Fruit fly (Drosophila melanogaster) S2 (cell line): ENCODE measurements around the gene Shal.
A peak's percentile ranks its signal among the peaks of the same experiment; 100 is the strongest.

Experiments
- CG8478 ChIP-seq: fragments of >200 bp; optimal IDR thresholded peaks from 2 replicates; lab custom pipeline; 2018
- CTCF ChIP-seq, 2 experiments: fragments of >200 bp; optimal IDR thresholded peaks; 2 replicates each; lab custom pipeline; 2018

The Shal gene

DNA sequence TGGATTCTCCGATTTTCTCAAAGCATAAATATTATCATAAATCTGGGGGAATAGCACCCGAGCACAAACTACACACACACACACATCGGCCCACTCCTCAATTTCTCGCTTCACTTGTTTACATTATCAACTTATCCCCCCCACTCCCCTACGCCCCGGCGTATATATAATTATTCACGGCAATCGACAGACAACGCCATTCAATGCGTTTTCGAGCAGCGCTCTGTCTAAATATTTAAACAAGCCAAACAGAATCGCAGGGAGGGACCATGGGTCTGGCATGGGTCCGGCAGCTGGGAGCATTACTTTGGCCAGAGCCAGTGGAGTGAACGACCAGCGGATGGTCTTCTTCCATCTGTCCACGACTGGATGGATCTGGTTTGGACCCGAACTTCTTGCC is 8.7 kb downstream of the Shal start:
- TF ChIP-seq CTCF (optimal IDR thresholded peaks at IDR 0.05; lab: Kevin White, UChicago) (no peak), CG8478 (lab: Kevin White, UChicago) (no peak)

DNA sequence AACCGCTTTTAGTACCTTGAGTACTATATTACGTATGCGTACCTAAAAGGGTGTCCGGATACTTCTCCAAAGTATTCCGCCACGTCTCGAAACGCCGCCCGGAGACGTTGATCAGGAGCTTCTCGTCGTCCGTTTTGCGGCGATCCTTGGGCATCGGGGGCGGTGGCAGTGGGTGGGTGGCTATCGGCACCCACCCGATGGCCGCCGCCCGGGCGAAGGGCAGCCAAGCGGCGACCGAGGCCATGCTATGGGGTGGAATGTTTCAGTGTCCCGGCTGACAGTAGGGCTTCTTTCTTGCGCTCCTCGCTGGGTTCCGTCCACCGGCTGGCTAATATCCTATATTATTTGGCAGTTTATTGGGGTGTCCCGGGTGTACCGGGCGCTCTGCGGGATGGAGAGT is 9.9 kb downstream of the Shal start:
- no peak for TF ChIP-seq CTCF (optimal IDR thresholded peaks at IDR 0.05; lab: Kevin White, UChicago)
- no peak for TF ChIP-seq CG8478 (lab: Kevin White, UChicago)

DNA sequence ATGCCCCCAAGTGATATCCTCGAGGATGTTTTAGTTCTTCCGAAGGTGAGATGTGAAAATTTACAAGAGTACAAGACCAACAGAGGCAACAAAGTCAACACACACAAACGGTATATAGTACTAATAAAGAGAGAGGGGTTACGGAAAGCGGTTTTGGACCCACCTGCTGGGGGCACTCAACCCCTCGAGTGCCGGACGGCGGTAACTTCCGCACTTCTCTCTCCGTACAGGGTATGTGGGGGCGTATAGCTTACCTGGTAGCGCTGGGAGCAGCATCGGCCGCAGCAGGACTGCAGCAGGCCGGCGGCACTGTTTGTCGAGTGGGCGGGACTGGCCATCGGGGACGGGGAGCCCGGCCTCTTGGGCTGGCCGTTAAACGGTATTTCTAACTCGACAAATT is 15.0 kb downstream of the Shal start:
- TF ChIP-seq CTCF (optimal IDR thresholded peaks at IDR 0.05; lab: Kevin White, UChicago) (no peak), CG8478 (lab: Kevin White, UChicago) (no peak)

DNA sequence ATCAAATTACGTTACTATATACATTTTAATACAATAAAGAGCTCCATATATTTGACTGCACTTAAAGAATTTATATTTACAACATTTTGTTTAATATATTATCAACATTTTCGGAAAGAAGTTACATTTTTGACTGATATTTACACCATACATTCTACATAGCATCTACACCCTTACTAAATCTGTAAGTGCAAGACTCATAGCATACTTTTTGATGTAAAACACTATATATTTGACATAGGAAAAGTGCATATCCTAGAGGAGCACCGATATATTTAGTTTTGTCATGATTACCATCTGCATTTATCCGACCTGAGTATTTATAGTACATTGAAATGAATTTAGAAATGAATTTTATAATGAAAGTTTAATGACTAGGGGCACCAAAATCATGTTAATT is 15.4 kb downstream of the Shal start:
- TF ChIP-seq CTCF (optimal IDR thresholded peaks at IDR 0.05; lab: Kevin White, UChicago) (peak; percentile 10 to 50), CG8478 (lab: Kevin White, UChicago) (no peak)

DNA sequence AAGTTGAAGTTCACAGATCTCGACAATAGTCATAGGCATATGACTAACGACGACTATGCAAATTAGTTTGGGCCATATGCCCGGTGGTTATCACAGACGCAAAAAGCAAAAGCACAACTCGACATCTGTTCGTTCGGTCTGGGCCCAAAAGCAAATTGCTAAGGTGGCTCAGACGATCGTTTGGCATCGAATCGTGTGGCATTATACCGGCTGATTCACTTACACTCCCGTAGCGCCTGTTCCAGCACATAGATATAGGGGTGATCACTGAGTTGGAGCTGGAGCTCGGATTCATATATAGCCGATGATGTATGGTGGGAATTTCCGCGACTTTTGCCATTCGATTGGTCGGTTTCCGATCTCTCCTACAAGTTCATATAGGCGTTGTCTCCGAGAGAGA is 18.2 kb downstream of the Shal start:
- TF ChIP-seq CG8478 (lab: Kevin White, UChicago) (no peak), CTCF (optimal IDR thresholded peaks at IDR 0.05; lab: Kevin White, UChicago) (no peak)

DNA sequence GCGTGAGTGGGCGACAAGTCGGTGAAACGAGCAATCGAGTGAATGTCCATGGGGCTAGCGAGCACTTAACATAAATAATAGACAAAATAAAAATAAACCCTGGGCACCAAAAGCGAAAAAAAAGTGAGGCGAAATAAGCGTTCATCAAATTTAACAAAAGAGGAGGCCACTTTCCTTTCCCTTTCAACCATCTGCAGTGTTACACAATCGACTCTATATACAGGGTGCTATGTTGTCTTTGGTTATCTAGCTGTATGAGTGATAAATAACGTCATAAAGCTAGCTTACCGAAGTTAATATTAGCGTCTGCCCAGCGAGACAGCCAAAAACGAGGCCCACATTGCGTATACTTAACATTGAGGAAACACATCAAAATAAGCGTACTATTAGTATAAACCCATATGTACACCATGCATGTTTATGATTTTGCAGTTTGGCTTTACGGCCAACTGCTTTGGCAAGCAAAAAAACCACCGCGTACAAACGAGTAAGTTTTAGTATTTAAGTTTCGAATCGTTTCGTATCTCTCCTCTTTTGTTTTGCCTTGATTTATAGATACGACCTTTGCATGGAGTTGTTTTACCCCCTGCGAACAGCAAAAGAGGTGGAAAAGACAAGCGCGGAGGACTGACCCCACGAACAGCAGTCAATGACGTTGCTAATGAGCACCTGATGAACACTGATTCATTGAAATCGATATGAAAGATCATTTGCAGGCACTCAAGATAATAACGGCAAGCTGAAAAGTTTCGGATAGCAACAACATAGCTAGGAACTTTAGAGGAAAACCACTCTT is 19.3 kb downstream of the Shal start:
- TF ChIP-seq CG8478 (lab: Kevin White, UChicago), result no peak
- no peak for TF ChIP-seq CTCF (optimal IDR thresholded peaks at IDR 0.05; lab: Kevin White, UChicago)

DNA sequence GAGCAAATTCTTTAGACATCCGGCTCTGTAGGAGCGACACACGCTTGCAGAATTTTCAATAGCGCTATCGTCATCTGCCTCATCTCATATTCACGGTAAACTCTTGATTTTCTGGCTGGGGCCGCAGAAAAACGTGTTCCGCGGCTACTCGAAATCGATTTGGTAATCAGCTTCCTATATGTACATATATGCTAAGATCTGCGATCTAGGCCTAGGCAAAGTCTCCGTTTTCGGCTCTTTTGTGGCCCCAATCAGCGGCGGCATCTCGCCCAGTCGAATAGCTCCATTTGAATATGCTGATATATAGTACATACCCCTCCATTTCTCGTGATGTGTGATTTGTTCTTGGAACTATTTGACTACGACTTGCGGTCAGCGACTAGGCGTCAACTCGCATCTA is 21.4 kb downstream of the Shal start:
- no peak for TF ChIP-seq CG8478 (lab: Kevin White, UChicago)
- no peak for TF ChIP-seq CTCF (optimal IDR thresholded peaks at IDR 0.05; lab: Kevin White, UChicago)

DNA sequence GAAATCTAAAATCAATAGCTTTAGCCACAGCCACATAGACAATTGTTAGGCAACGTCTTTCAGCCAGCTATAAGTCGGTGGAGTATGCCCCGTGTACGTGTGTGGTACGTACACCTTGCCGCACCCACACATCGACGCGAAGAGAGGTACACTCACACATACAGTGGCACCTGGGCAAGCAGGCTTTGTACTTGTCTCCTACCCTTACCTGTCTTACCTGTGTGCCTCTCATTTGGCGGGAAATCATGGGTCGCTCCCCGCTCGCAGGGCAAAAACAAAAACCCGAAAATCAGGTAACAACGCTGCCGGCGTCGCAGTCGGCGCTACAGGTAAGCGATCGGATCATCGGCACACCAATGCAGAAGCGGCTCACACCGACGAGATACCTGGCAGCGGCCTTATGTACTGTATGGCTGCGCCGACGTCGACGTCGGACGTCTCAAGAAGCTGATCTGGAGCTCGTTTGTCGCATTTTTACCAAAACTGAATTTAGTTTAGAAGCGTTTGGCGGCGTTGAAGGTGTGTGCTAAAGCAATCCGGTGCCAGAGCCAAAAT is 22.1 kb downstream of the Shal start:
- TF ChIP-seq CG8478 (lab: Kevin White, UChicago), result no peak
- no peak for TF ChIP-seq CTCF (optimal IDR thresholded peaks at IDR 0.05; lab: Kevin White, UChicago)

DNA sequence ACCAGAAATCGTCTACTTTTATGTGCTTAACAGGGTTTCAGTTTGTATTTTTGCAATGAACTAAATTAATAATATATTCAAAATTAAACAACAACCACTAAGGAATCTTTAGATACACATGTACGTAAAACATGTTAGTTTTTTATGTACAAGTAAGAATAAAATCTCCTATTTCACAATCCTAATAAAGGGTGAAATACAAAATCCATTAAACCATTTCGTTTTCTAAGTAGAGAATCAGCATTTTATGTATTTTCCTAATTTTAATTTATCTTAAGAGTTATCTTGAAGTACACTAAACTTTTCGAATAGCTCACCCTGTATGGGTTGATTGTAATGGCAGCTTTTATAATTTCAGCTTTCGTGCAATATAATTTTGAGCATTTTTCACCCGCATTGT is 22.6 kb downstream of the Shal start:
- TF ChIP-seq CTCF (optimal IDR thresholded peaks at IDR 0.05; lab: Kevin White, UChicago) (no peak), CG8478 (lab: Kevin White, UChicago) (no peak)

DNA sequence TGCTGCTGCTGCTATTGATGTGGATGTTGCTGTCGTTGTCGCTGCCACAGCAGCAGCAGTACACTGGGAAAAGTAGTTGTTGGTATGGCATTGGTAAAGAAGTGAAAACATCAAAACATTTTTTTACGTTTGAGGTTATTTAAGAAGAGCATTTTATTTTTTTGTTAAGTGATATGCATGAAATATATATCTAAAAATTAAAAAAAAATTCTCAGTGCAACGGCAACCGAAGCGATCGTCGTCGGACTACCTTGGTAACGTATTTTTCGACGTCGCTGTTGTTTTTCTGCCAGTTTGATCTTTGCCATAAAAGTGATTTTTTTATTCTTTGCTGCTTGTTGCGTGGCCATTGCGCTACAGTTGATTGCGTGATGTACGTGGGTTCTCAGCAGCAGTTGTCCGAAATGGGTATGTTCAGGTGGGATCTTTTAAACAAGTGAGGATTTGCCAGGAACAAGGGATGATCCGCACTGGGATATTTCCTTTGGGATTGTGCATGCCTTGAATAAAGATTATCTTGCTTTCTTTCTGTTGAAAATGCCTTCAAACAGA is 23.6 kb downstream of the Shal start:
- no peak for TF ChIP-seq CG8478 (lab: Kevin White, UChicago)
- no peak for TF ChIP-seq CTCF (optimal IDR thresholded peaks at IDR 0.05; lab: Kevin White, UChicago)

DNA sequence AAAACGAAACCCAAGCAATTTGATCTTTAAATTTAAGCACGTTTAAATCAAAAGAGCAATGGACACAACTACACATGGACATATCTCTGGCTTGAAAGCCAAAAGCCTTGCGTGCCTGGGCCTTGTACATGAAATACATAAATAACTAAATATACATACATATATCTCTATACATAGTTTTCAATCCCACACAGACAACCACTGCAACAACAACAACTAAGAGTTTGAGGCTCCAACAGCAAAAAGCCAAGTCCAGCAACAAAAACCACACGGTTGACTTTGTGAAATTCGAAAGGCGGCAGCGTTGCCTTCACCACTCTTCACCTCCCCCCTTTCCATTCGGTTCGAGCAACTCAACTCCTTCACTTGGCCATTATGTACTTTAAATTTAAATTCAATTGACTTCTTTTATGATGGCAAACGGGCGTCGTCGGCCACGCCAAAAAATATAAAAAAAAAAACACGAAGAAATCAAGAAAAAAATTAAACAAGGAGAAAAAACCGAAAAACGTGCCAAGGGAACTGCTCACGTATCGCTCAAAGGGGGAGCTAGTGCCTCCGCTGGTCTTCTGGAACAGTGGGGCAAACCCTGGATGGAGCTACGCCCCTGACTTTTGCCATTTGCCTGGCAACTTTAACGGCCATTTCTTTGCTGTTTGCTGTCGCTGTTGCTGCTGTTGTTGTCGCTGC is 24.2 kb downstream of the Shal start:
- TF ChIP-seq CTCF (optimal IDR thresholded peaks at IDR 0.05; lab: Kevin White, UChicago), result no peak
- no peak for TF ChIP-seq CG8478 (lab: Kevin White, UChicago)

DNA sequence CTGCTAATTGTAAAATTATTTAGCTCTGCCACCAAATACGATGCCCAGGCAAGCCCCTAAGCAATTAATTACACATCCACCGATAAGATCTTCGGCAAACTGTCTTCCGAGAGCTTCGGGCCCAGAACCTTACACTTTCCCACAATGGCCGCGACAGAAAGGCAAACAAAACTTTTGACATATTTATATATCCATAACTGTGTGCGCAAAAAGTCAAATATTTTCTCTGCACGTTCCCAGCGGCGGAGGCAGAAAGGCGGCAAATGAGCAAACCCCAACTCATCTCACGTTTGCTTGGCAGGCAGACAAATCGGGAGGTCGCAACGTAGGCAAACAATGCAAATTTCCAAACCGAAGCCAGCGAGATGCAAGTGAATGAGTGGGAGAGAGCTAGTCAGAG is 25.2 kb downstream of the Shal start:
- TF ChIP-seq CG8478 (lab: Kevin White, UChicago) (no peak), CTCF (optimal IDR thresholded peaks at IDR 0.05; lab: Kevin White, UChicago) (no peak)

DNA sequence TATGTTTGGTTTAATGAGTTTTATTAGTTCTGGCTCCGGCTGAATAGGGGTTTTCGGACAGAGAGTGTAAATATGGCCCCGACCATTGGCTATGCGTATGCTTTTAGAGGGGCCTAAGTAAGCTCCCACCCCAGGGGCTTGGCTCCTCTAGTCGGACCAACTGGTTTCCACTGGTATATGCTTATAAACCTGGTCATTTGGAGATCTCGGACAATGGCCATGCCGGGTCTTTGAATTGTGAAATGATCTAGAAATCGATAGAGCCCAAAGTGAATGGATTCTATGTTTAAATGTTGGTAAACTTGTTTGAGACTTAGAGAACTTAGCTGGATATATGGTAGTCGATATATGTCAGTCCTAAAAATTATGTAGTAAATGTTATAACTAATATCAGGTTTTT is 25.7 kb downstream of the Shal start:
- TF ChIP-seq CG8478 (lab: Kevin White, UChicago) (no peak), CTCF (optimal IDR thresholded peaks at IDR 0.05; lab: Kevin White, UChicago) (no peak)

DNA sequence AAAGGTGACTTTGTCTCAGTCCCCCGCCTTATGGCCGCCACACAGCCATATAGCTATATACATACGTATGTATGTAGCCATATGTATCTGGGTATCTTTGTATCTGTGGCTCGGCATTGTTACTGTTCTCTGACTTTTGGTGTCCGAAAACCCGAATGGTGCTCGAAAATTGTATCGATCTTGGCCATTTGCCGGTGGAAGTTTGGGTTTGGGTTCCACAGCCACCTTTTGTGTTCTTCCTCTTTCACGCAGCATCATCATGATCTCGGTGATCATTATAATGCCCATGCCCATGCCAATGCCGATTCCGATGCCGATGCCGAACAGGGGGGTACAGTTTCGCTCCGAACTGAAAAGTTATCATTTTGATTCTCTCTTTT is 26.4 kb downstream of the Shal start:
- TF ChIP-seq CG8478 (lab: Kevin White, UChicago) (no peak), CTCF (optimal IDR thresholded peaks at IDR 0.05; lab: Kevin White, UChicago) (no peak)
